Worm (Caenorhabditis elegans) whole organism, mixed stage, embryonic: ENCODE measurements around the gene srh-67.

Experiments used
- M03D4.4 ChIP-seq: sonication (generic microtip); optimal IDR thresholded peaks from 2 replicates; lab custom pipeline; 2017; ENCODE audit warnings: mild to moderate bottlenecking, missing genetic modification characterization, missing compliant biosample characterization
- bed-3 ChIP-seq: fragments of 200-800 bp; sonication (Bioruptor generic); optimal IDR thresholded peaks from 3 replicates; lab custom pipeline; 2018; ENCODE audit warnings: mild to moderate bottlenecking, missing genetic modification characterization, moderate library complexity, missing compliant biosample characterization
- ceh-39 ChIP-seq: fragments of 150-350 bp; optimal IDR thresholded peaks from 2 replicates; lab custom pipeline; 2014; ENCODE audit warnings: missing biosample characterization, missing genetic modification characterization
- ceh-43 ChIP-seq: fragments of 200-800 bp; sonication (Bioruptor generic); optimal IDR thresholded peaks from 2 replicates; lab custom pipeline; 2018; ENCODE audit warnings: mild to moderate bottlenecking, missing genetic modification characterization, moderate library complexity, missing compliant biosample characterization
- ceh-83 ChIP-seq: fragments of 200-800 bp; sonication (Bioruptor generic); optimal IDR thresholded peaks from 2 replicates; lab custom pipeline; 2018; ENCODE audit warnings: mild to moderate bottlenecking, missing genetic modification characterization, missing compliant biosample characterization
- ces-1 ChIP-seq: fragments of 150-350 bp; optimal IDR thresholded peaks from 2 replicates; lab custom pipeline; 2014; ENCODE audit warnings: missing biosample characterization, missing genetic modification reagents, missing genetic modification characterization
- cnd-1 ChIP-seq: fragments of 200-800 bp; sonication (Bioruptor generic); optimal IDR thresholded peaks from 2 replicates; lab custom pipeline; 2018; ENCODE audit warnings: mild to moderate bottlenecking, missing genetic modification characterization, missing compliant biosample characterization
- elt-1 ChIP-seq: sonication (generic microtip); optimal IDR thresholded peaks from 2 replicates; lab custom pipeline; 2017; ENCODE audit warnings: missing genetic modification characterization, mild to moderate bottlenecking, missing compliant biosample characterization, antibody characterized with exemption, moderate library complexity, borderline replicate concordance; ENCODE audit not compliant: insufficient read depth
- elt-3 ChIP-seq: fragments of 150-350 bp; optimal IDR thresholded peaks from 2 replicates; lab custom pipeline; 2014; ENCODE audit warnings: missing biosample characterization, missing genetic modification characterization
- flh-1 ChIP-seq: fragments of 200-800 bp; sonication (Bioruptor generic); optimal IDR thresholded peaks from 2 replicates; lab custom pipeline; 2018; ENCODE audit warnings: mild to moderate bottlenecking, missing genetic modification characterization, moderate library complexity, missing compliant biosample characterization
- ham-2 ChIP-seq: fragments of 200-800 bp; sonication (Bioruptor generic); optimal IDR thresholded peaks from 2 replicates; lab custom pipeline; 2018; ENCODE audit warnings: mild to moderate bottlenecking, missing genetic modification characterization, missing compliant biosample characterization
- hlh-1 ChIP-seq: fragments of 150-350 bp; optimal IDR thresholded peaks from 2 replicates; lab custom pipeline; 2014; ENCODE audit warnings: missing biosample characterization, missing genetic modification reagents, missing genetic modification characterization
- lin-13 ChIP-seq: fragments of 150-350 bp; optimal IDR thresholded peaks from 2 replicates; lab custom pipeline; 2014; ENCODE audit warnings: missing biosample characterization, missing genetic modification characterization
- lin-32 ChIP-seq: fragments of 200-800 bp; sonication (Bioruptor generic); optimal IDR thresholded peaks from 2 replicates; lab custom pipeline; 2018; ENCODE audit warnings: mild to moderate bottlenecking, missing genetic modification characterization, missing compliant biosample characterization
- lsy-2 ChIP-seq: fragments of 150-350 bp; optimal IDR thresholded peaks from 2 replicates; lab custom pipeline; 2014; ENCODE audit warnings: missing biosample characterization, missing genetic modification characterization
- mab-5 ChIP-seq: fragments of 150-350 bp; optimal IDR thresholded peaks from 2 replicates; lab custom pipeline; 2014; ENCODE audit warnings: missing biosample characterization, missing genetic modification characterization
- mls-2 ChIP-seq: sonication (generic microtip); optimal IDR thresholded peaks from 2 replicates; lab custom pipeline; 2016; ENCODE audit warnings: mild to moderate bottlenecking, missing genetic modification characterization, moderate library complexity, missing compliant biosample characterization
- nhr-12 ChIP-seq: fragments of 150-350 bp; optimal IDR thresholded peaks from 2 replicates; lab custom pipeline; 2014; ENCODE audit warnings: missing biosample characterization, missing genetic modification characterization
- nhr-2 ChIP-seq: fragments of 150-350 bp; optimal IDR thresholded peaks from 2 replicates; lab custom pipeline; 2014; ENCODE audit warnings: missing biosample characterization, missing genetic modification characterization
- nhr-237 ChIP-seq: fragments of 150-350 bp; optimal IDR thresholded peaks from 2 replicates; lab custom pipeline; 2014; ENCODE audit warnings: missing biosample characterization, missing genetic modification characterization
- nhr-28 ChIP-seq: fragments of 150-350 bp; optimal IDR thresholded peaks from 2 replicates; lab custom pipeline; 2014; ENCODE audit warnings: missing biosample characterization, missing genetic modification characterization
- nhr-76 ChIP-seq: sonication (generic microtip); optimal IDR thresholded peaks from 2 replicates; lab custom pipeline; 2017; ENCODE audit warnings: missing biosample characterization, missing genetic modification characterization
- pha-4 ChIP-seq: fragments of 150-350 bp; optimal IDR thresholded peaks from 2 replicates; lab custom pipeline; 2018; ENCODE audit warnings: missing biosample characterization, missing genetic modification reagents, missing genetic modification characterization
- sem-2 ChIP-seq: fragments of 200-800 bp; sonication (Bioruptor generic); optimal IDR thresholded peaks from 2 replicates; lab custom pipeline; 2018; ENCODE audit warnings: mild to moderate bottlenecking, missing genetic modification characterization, missing compliant biosample characterization
- snpc-4 ChIP-seq: fragments of 150-350 bp; optimal IDR thresholded peaks from 2 replicates; lab custom pipeline; 2014; ENCODE audit warnings: missing biosample characterization, missing genetic modification characterization
- sptf-1 ChIP-seq: sonication (generic microtip); optimal IDR thresholded peaks from 2 replicates; lab custom pipeline; 2017; ENCODE audit warnings: mild to moderate bottlenecking, missing genetic modification characterization, moderate library complexity, missing compliant biosample characterization
- tbx-8 ChIP-seq: fragments of 200-800 bp; sonication (Bioruptor generic); optimal IDR thresholded peaks from 2 replicates; lab custom pipeline; 2018; ENCODE audit warnings: mild to moderate bottlenecking, missing genetic modification characterization, moderate library complexity, missing compliant biosample characterization
- unc-120 ChIP-seq: sonication (generic microtip); optimal IDR thresholded peaks from 2 replicates; lab custom pipeline; 2017; ENCODE audit warnings: missing genetic modification characterization, missing compliant biosample characterization; ENCODE audit not compliant: poor library complexity, severe bottlenecking
- unc-39 ChIP-seq: fragments of 150-350 bp; optimal IDR thresholded peaks from 2 replicates; lab custom pipeline; 2014; ENCODE audit warnings: missing biosample characterization, missing genetic modification characterization
- unc-62 ChIP-seq: fragments of 150-350 bp; optimal IDR thresholded peaks from 2 replicates; lab custom pipeline; 2014; ENCODE audit warnings: missing biosample characterization, missing genetic modification reagents, missing genetic modification characterization
- ztf-11 ChIP-seq: fragments of 150-350 bp; optimal IDR thresholded peaks from 2 replicates; lab custom pipeline; 2014; ENCODE audit warnings: missing biosample characterization, missing genetic modification characterization

The srh-67 gene

ce11 chrII:12485060-12485459, 23.7 kb upstream of the srh-67 start, which contains the start of gene F15A4.10:
TSS of gene F15A4.10 (minus strand) at chrII:12485160.
- TF ChIP-seq nhr-28 (tag; lab: Kevin White, UChicago): no peak
- no peak for TF ChIP-seq ztf-11 (tag; lab: Kevin White, UChicago)
- no peak for TF ChIP-seq elt-3 (tag; lab: Kevin White, UChicago)
- no peak for TF ChIP-seq nhr-2
- no peak for TF ChIP-seq M03D4.4 (tag; lab: Kevin White, UChicago)
- no peak for TF ChIP-seq nhr-12 (tag; lab: Kevin White, UChicago)
- no peak for TF ChIP-seq mls-2 (tag; lab: Kevin White, UChicago)
- no peak for TF ChIP-seq ceh-39 (tag; lab: Kevin White, UChicago)

DNA sequence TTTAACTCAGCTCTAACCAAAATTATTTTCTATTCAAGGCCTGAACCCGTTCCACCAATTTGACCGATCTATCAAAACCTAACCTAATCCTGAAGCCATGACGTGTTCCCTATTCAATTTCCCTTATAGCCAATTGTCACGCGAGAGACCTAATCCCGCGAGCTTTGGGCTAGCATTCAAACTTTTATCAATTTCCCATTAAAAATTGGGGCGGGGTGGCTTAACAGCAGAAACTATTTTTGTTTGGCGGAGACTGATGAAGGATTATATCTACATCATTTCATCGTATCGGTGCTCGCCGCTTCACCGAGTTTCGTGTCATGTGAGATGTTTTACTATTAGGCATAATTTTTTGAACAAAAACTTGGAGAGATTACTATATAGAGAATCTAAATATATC, 19.9 kb upstream of the srh-67 start:
- TF ChIP-seq unc-62 (GFP tag; lab: Kevin White, UChicago) (no peak), sptf-1 (no peak), nhr-28 (tag; lab: Kevin White, UChicago) (no peak), mab-5 (tag; lab: Kevin White, UChicago) (no peak), bed-3 (GFP tag; lab: Kevin White, UChicago) (no peak), ceh-83 (GFP tag; lab: Kevin White, UChicago) (no peak), nhr-2 (no peak), ztf-11 (tag; lab: Kevin White, UChicago) (no peak), M03D4.4 (tag; lab: Kevin White, UChicago) (no peak), lsy-2 (tag; lab: Kevin White, UChicago) (no peak), sem-2 (GFP tag; lab: Kevin White, UChicago) (no peak), flh-1 (no peak), unc-39 (tag; lab: Kevin White, UChicago) (no peak), tbx-8 (no peak)

DNA sequence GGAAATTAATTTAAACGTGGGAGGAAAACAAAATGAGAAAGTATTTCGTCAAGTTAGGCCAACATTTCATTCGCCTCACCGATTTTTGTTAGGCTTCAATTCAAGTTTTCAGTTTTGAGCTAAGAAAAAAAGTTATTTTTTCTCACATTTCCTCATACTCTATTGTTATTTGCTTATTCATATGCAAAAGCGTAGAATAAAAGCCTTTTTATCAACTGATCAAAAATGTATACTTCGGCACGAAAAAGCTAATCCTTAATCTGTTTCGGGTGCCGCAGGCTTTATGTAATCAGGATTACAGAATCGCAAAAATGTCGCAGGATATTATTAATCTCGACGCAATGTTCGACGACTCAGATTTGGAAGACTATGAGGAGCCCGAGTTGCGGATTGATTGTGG, 18.8 kb upstream of the srh-67 start, which contains the start of gene T21B4.15:
TSS of gene T21B4.15 (plus strand) at position 301 of the 400 bp plus-strand sequence.
- no peak for TF ChIP-seq mab-5 (tag; lab: Kevin White, UChicago)
- TF ChIP-seq snpc-4 (tag; lab: Kevin White, UChicago): no peak

ce11 chrII:12491936-12492335, 16.8 kb upstream of the srh-67 start, which contains the start of gene srz-6:
TSS of gene srz-6 (plus strand) at chrII:12492236.
- no peak for TF ChIP-seq hlh-1 (tag; lab: Kevin White, UChicago)
- TF ChIP-seq pha-4: no peak
- TF ChIP-seq cnd-1 (tag; lab: Kevin White, UChicago): no peak
- no peak for TF ChIP-seq lin-13 (tag; lab: Kevin White, UChicago)
- no peak for TF ChIP-seq mab-5 (tag; lab: Kevin White, UChicago)
- TF ChIP-seq ham-2: no peak
- no peak for TF ChIP-seq mls-2 (tag; lab: Kevin White, UChicago)
- TF ChIP-seq nhr-76 (tag; lab: Kevin White, UChicago): no peak
- TF ChIP-seq lin-32 (GFP tag; lab: Kevin White, UChicago): no peak
- TF ChIP-seq snpc-4 (tag; lab: Kevin White, UChicago): no peak
- TF ChIP-seq elt-1 (tag; lab: Kevin White, UChicago): no peak
- TF ChIP-seq ceh-43 (GFP tag; lab: Kevin White, UChicago): no peak
- TF ChIP-seq M03D4.4 (tag; lab: Kevin White, UChicago): no peak
- TF ChIP-seq flh-1: no peak
- no peak for TF ChIP-seq ces-1 (GFP tag; lab: Kevin White, UChicago)
- no peak for TF ChIP-seq unc-120 (tag; lab: Kevin White, UChicago)
- no peak for TF ChIP-seq bed-3 (GFP tag; lab: Kevin White, UChicago)
- TF ChIP-seq nhr-237 (tag; lab: Kevin White, UChicago): no peak

- TF ChIP-seq sem-2 (GFP tag; lab: Kevin White, UChicago): no peak
These were observed 14.7 kb upstream of the srh-67 start for ce11 chrII:12494067-12494477.
